Worm (Caenorhabditis elegans): ENCODE measurements around the gene sre-40.

- TF ChIP-seq ceh-36 (tag; optimal IDR thresholded peaks at IDR 0.05) (no peak), tra-4 (tag; optimal IDR thresholded peaks at IDR 0.05) (no peak), ama-1 (optimal IDR thresholded peaks at IDR 0.05) (no peak), flt-1 (GFP tag; IDR thresholded peaks at IDR 0.05) (no peak), tbx-37 (GFP tag; conservative IDR thresholded peaks at IDR 0.05) (no peak), pes-1 (GFP tag; IDR thresholded peaks at IDR 0.05) (no peak)
Observed at ce11 chrII:4684852-4685251, 1.3 kb upstream of the sre-40 start.
